Worm (Caenorhabditis elegans): ENCODE measurements around the gene lin-42.

DNA sequence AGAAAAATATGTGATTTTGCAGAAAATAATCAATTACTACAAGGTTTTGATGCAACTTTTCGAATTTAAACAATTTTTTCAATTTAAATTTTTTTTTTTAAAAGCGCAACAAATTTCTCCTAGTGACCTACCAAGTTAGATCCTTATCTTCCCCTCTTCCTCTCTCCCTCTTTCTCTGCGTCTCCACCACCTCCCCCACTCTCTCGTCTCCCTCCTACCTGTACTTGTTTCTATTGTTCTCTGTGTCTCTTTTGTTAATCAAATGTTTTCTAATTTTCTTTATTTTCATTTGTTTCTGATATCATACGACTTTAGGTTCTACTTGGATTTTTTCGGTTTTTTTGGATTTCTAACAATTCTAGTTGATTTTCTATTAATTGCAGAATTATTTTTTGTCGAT, 64.0 kb downstream of the lin-42 start:
- TF ChIP-seq vab-15 (tag; optimal IDR thresholded peaks at IDR 0.05) (no peak), nhr-28 (tag; optimal IDR thresholded peaks at IDR 0.05) (no peak), fkh-10 (GFP tag; optimal IDR thresholded peaks at IDR 0.05) (no peak), ceh-82 (tag; optimal IDR thresholded peaks at IDR 0.05) (no peak), snpc-4 (tag; optimal IDR thresholded peaks at IDR 0.05) (no peak), ama-1 (optimal IDR thresholded peaks at IDR 0.05) (no peak)
